Worm (Caenorhabditis elegans) whole organism, early embryonic: ENCODE measurements around the gene R05G6.3.

Experiments
- ama-1 ChIP-seq: fragments of 150-350 bp; optimal IDR thresholded peaks from 2 replicates; lab custom pipeline; 2014
- ceh-13 ChIP-seq: fragments of 200-800 bp; sonication (Bioruptor generic); optimal IDR thresholded peaks from 2 replicates; lab custom pipeline; 2018; ENCODE audit warnings: mild to moderate bottlenecking, missing genetic modification characterization, missing compliant biosample characterization
- ets-7 ChIP-seq: sonication (generic microtip); optimal IDR thresholded peaks from 2 replicates; lab custom pipeline; 2016; ENCODE audit warnings: missing genotype, missing genetic modification characterization, missing compliant biosample characterization
- hmg-4 ChIP-seq: fragments of 200-800 bp; sonication (Bioruptor generic); optimal IDR thresholded peaks from 2 replicates; lab custom pipeline; 2018; ENCODE audit warnings: mild to moderate bottlenecking, missing genetic modification characterization, missing compliant biosample characterization
- hnd-1 ChIP-seq: sonication (generic microtip); optimal IDR thresholded peaks from 2 replicates; lab custom pipeline; 2016; ENCODE audit warnings: missing genetic modification characterization, missing compliant biosample characterization
- sea-1 ChIP-seq: fragments of 200-800 bp; sonication (Bioruptor generic); conservative IDR thresholded peaks from 2 replicates; pipeline ENCODE4 v1.3.6; 2022; ENCODE audit warnings: missing genetic modification characterization, missing compliant biosample characterization

DNA sequence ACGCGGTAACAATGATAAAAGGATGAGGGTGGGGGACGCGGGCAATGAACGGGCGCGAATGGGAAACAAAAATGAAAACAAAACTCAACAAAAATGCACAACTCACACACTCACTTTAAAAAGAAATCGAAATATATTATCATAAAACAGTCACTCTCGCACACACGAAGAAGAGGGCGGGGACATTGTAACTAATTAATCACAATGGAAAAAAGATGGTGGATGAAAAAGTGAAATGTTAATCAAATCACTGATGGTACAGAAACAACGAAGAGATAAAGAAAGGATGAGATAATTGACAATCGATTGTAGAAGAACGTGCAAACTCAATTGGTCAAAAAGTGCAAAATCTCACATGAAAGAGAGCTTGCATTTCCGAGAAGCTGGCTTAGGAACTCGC is 42.9 kb downstream of the R05G6.3 start:
- no peak for TF ChIP-seq ama-1
- no peak for TF ChIP-seq ceh-13 (GFP tag; lab: Kevin White, UChicago)
- no peak for TF ChIP-seq hnd-1 (tag; lab: Kevin White, UChicago)
- TF ChIP-seq hmg-4 (GFP tag; lab: Kevin White, UChicago), result no peak
- no peak for TF ChIP-seq sea-1 (GFP tag; lab: Robert Waterston, UW)
- no peak for TF ChIP-seq ets-7 (tag; lab: Kevin White, UChicago)
